Fruit fly (Drosophila melanogaster): Measurements from ENCODE around the gene CG33796.

dm6 chr3L:16189925-16190231 is 20.0 kb upstream of the CG33796 start:
- TF ChIP-seq psq (optimal IDR thresholded peaks at IDR 0.05) (no peak), Myc (optimal IDR thresholded peaks at IDR 0.05) (no peak)
